Worm (Caenorhabditis elegans) whole organism, L4/young adult: ENCODE measurements around the gene clec-150.

Experiments used
- W03F9.2 ChIP-seq: fragments of 150-350 bp; optimal IDR thresholded peaks from 2 replicates; lab custom pipeline; 2014; ENCODE audit warnings: missing biosample characterization, missing genetic modification characterization
- dao-5 ChIP-seq: sonication (generic microtip); optimal IDR thresholded peaks from 2 replicates; lab custom pipeline; 2016; ENCODE audit warnings: missing genotype, missing genetic modification characterization, moderate library complexity, missing compliant biosample characterization
- him-1 ChIP-seq: sonication (generic microtip); optimal IDR thresholded peaks from 2 replicates; lab custom pipeline; 2016; ENCODE audit warnings: missing genotype, missing genetic modification reagents, missing genetic modification characterization, missing compliant biosample characterization

DNA sequence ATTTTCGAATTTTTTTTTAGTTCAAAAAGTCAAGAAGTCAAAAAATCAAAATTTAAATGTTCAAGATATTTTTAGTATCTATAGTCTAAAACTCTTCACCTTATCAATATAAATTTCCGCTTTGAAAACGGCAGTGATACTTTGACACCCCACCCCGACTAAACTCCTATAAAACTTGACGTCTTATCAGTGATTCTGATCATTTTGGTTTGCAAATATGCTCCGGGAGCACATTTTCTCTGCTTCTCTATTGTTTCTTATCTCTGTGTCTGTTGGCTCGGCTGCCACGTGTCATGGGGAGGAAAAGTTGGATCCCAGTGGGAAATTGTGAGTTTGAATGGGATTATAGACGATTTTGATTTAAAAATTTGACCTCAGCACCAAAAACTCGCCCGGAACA lies at the start of gene clec-150:
- TF ChIP-seq dao-5 (tag; lab: Kevin White, UChicago), result no peak
- no peak for TF ChIP-seq him-1 (tag; lab: Kevin White, UChicago)
- no peak for TF ChIP-seq W03F9.2 (tag; lab: Kevin White, UChicago)
